In genomic region chrX:2344370-2344769, dm6 we compare ENCODE assay signal across 3 fruit fly cellular contexts.
TF ChIP-seq lines count a peak whose summit lies in the region.

Gene mRpL14 (minus strand): TSS chrX:2344649.

- no peak for TF ChIP-seq CTCF in whole organism, embryonic (GFP tag; optimal IDR thresholded peaks at IDR 0.05; lab: Kevin White, UChicago)

TF ChIP-seq in whole organism, adult, 20 proteins besides CTCF, POLR2A, EP300 and RAD21:
- TF ChIP-seq ovo (GFP tag; optimal IDR thresholded peaks at IDR 0.05; lab: Kevin White, UChicago) (no peak), toe (GFP tag; optimal IDR thresholded peaks at IDR 0.05; lab: Kevin White, UChicago) (no peak), Hr96 (GFP tag; optimal IDR thresholded peaks at IDR 0.05; lab: Kevin White, UChicago) (no peak), CG14711 (tag; optimal IDR thresholded peaks at IDR 0.05; lab: Kevin White, UChicago) (no peak), CG7101 (tag; optimal IDR thresholded peaks at IDR 0.05; lab: Kevin White, UChicago) (no peak), tj (GFP tag; optimal IDR thresholded peaks at IDR 0.05; lab: Kevin White, UChicago) (no peak), bab1 (GFP tag; optimal IDR thresholded peaks at IDR 0.05; lab: Kevin White, UChicago) (peak; percentile 41)

TF ChIP-seq in whole organism, embryonic, 481 proteins besides CTCF, POLR2A, EP300 and RAD21:
- 0 out of 2 replicates have a peak, but pooled peaks have one; percentile 21 for TF ChIP-seq CG13287 (GFP tag; IDR thresholded peaks at IDR 0.05; lab: Robert Waterston, UW; ENCODE audit: partially characterized antibody)
- TF ChIP-seq HmgZ (tag; optimal IDR thresholded peaks at IDR 0.05; lab: Kevin White, UChicago): peak; percentile 6
- TF ChIP-seq NFAT (GFP tag; IDR thresholded peaks at IDR 0.05; lab: Robert Waterston, UW): no peak
- TF ChIP-seq CG14710 (tag; optimal IDR thresholded peaks at IDR 0.05; lab: Kevin White, UChicago): peak; percentile 1
- no peak for TF ChIP-seq cg (GFP tag; optimal IDR thresholded peaks at IDR 0.05; lab: Kevin White, UChicago)
- TF ChIP-seq Scr (GFP tag; IDR thresholded peaks at IDR 0.05; lab: Robert Waterston, UW; ENCODE audit: partially characterized antibody): peak; percentile 27; the same call in 1 of the 2 replicates
- peak; percentile 19 for TF ChIP-seq Sry-δ (GFP tag; optimal IDR thresholded peaks at IDR 0.05; lab: Kevin White, UChicago)
- peak in 1 of 2 experiments; percentile 97 for TF ChIP-seq Pdp1 (GFP tag; optimal IDR thresholded peaks at IDR 0.05; lab: Kevin White, UChicago)
- peak; percentile 46 for TF ChIP-seq YL-1 (GFP tag; optimal IDR thresholded peaks at IDR 0.05; lab: Kevin White, UChicago)
- peak; percentile 78 for TF ChIP-seq E2f2 (GFP tag; IDR thresholded peaks at IDR 0.05; lab: Robert Waterston, UW)
- TF ChIP-seq sna (GFP tag; IDR thresholded peaks at IDR 0.05; lab: Robert Waterston, UW; ENCODE audit: partially characterized antibody): 0 out of 2 replicates have a peak, but pooled peaks have one; percentile 25
- TF ChIP-seq peb (GFP tag; IDR thresholded peaks at IDR 0.05; lab: Robert Waterston, UW): no peak
- no peak for TF ChIP-seq hth (optimal IDR thresholded peaks at IDR 0.05; lab: Kevin White, UChicago)
- TF ChIP-seq Dp (GFP tag; optimal IDR thresholded peaks at IDR 0.05; lab: Kevin White, UChicago): peak; percentile 74
- peak; percentile 57 for TF ChIP-seq MESR4 (GFP tag; optimal IDR thresholded peaks at IDR 0.05; lab: Kevin White, UChicago)
- peak; percentile 14 for TF ChIP-seq CG2116 (GFP tag; optimal IDR thresholded peaks at IDR 0.05; lab: Kevin White, UChicago)
- TF ChIP-seq ash1 (GFP tag; optimal IDR thresholded peaks at IDR 0.05; lab: Kevin White, UChicago): no peak
- peak; percentile 49 for TF ChIP-seq pzg (GFP tag; optimal IDR thresholded peaks at IDR 0.05; lab: Kevin White, UChicago)
- no peak for TF ChIP-seq HLH54F (GFP tag; optimal IDR thresholded peaks at IDR 0.05; lab: Kevin White, UChicago)
- peak; percentile 27 for TF ChIP-seq stwl (tag; optimal IDR thresholded peaks at IDR 0.05; lab: Kevin White, UChicago)
- TF ChIP-seq bbx (GFP tag; IDR thresholded peaks at IDR 0.05; lab: Robert Waterston, UW; ENCODE audit: partially characterized antibody): 0 out of 2 replicates have a peak, but pooled peaks have one; percentile 23
- TF ChIP-seq Dref (GFP tag; IDR thresholded peaks at IDR 0.05; lab: Robert Waterston, UW): peak; percentile 57
- TF ChIP-seq trem (tag; optimal IDR thresholded peaks at IDR 0.05; lab: Kevin White, UChicago): peak; percentile 32
- TF ChIP-seq MBD-R2 (GFP tag; IDR thresholded peaks at IDR 0.05; lab: Robert Waterston, UW): peak; percentile 62
- TF ChIP-seq HLH4C (GFP tag; IDR thresholded peaks at IDR 0.05; lab: Robert Waterston, UW; ENCODE audit: partially characterized antibody): 0 out of 3 replicates have a peak, but pooled peaks have one; percentile 14
- 0 out of 2 replicates have a peak, but pooled peaks have one; percentile 32 for TF ChIP-seq unc-4 (GFP tag; IDR thresholded peaks at IDR 0.05; lab: Robert Waterston, UW; ENCODE audit: partially characterized antibody)
- TF ChIP-seq Dip2 (GFP tag; IDR thresholded peaks at IDR 0.05; lab: Robert Waterston, UW): no peak
- peak; percentile 59 to 90 for TF ChIP-seq crp (GFP tag; optimal IDR thresholded peaks at IDR 0.05; lab: Kevin White, UChicago)
- TF ChIP-seq CG4617 (GFP tag; optimal IDR thresholded peaks at IDR 0.05; lab: Kevin White, UChicago; ENCODE audit: borderline replicate concordance): peak; percentile 52
- peak; percentile 46 for TF ChIP-seq BEAF-32 (GFP tag; optimal IDR thresholded peaks at IDR 0.05; lab: Kevin White, UChicago)
- peak; percentile 8 for TF ChIP-seq CG17186 (GFP tag; optimal IDR thresholded peaks at IDR 0.05; lab: Kevin White, UChicago)
- peak; percentile 14 for TF ChIP-seq CG1603 (tag; optimal IDR thresholded peaks at IDR 0.05; lab: Kevin White, UChicago)
- TF ChIP-seq CG6272 (GFP tag; IDR thresholded peaks at IDR 0.05; lab: Robert Waterston, UW): no peak
- peak; percentile 26; the same call in 1 of the 2 replicates for TF ChIP-seq vvl (GFP tag; IDR thresholded peaks at IDR 0.05; lab: Robert Waterston, UW)

TF ChIP-seq in whole organism, prepupa, 60 proteins besides CTCF, POLR2A, EP300 and RAD21:
- TF ChIP-seq Sox15 (GFP tag; optimal IDR thresholded peaks at IDR 0.05; lab: Kevin White, UChicago): no peak
- TF ChIP-seq CG6792 (GFP tag; optimal IDR thresholded peaks at IDR 0.05; lab: Kevin White, UChicago): no peak
- no peak for TF ChIP-seq CG11902 (GFP tag; optimal IDR thresholded peaks at IDR 0.05; lab: Kevin White, UChicago)
- peak; percentile 39 for TF ChIP-seq CG1621 (tag; optimal IDR thresholded peaks at IDR 0.05; lab: Kevin White, UChicago)
- TF ChIP-seq svp (GFP tag; lab: Kevin White, UChicago): peak; percentile 56
- TF ChIP-seq eg (GFP tag; IDR thresholded peaks at IDR 0.05; lab: Robert Waterston, UW): no peak
- no peak for TF ChIP-seq CG11294 (GFP tag; IDR thresholded peaks at IDR 0.05; lab: Robert Waterston, UW)
- no peak for TF ChIP-seq Hr4 (GFP tag; optimal IDR thresholded peaks at IDR 0.05; lab: Kevin White, UChicago)
- no peak for TF ChIP-seq CG4318 (GFP tag; optimal IDR thresholded peaks at IDR 0.05; lab: Kevin White, UChicago)
- no peak for TF ChIP-seq CG9139 (GFP tag; optimal IDR thresholded peaks at IDR 0.05; lab: Kevin White, UChicago)
